Fruit fly (Drosophila melanogaster) whole organism, wandering third instar larva: ENCODE results near the gene NdufV3.
A peak's percentile ranks its signal among the peaks of the same experiment; 100 is the strongest.

ENCODE experiments used
- Abd-B ChIP-seq: fragments of >200 bp; optimal IDR thresholded peaks from 2 replicates; lab custom pipeline; 2017; ENCODE audit warnings: missing biosample characterization, missing genetic modification characterization
- CG32264 ChIP-seq: fragments of 200-800 bp; sonication (Bioruptor generic); optimal IDR thresholded peaks from 2 replicates; lab custom pipeline; 2016; ENCODE audit warnings: missing biosample characterization, missing genetic modification characterization
- CG9705 ChIP-seq: fragments of 200-800 bp; sonication (Bioruptor generic); optimal IDR thresholded peaks from 2 replicates; lab custom pipeline; 2018; ENCODE audit warnings: missing biosample characterization, mild to moderate bottlenecking, missing genetic modification characterization
- CrebA ChIP-seq: fragments of 200-800 bp; sonication (Bioruptor generic); optimal IDR thresholded peaks from 2 replicates; lab custom pipeline; 2016; ENCODE audit warnings: missing biosample characterization, mild to moderate bottlenecking, missing genetic modification characterization, borderline replicate concordance
- Dfd ChIP-seq: fragments of >200 bp; optimal IDR thresholded peaks from 2 replicates; lab custom pipeline; 2017; ENCODE audit warnings: missing biosample characterization, missing genetic modification characterization
- Dif ChIP-seq: fragments of 200-275, 200-300 bp; sonication (Bioruptor generic); optimal IDR thresholded peaks from 2 replicates; lab custom pipeline; 2018; ENCODE audit warnings: missing biosample characterization, missing genetic modification characterization; ENCODE audit not compliant: partially characterized antibody
- GATAd ChIP-seq: sonication (Bioruptor generic); optimal IDR thresholded peaks from 2 replicates; lab custom pipeline; 2016; ENCODE audit warnings: missing biosample characterization, missing genetic modification characterization
- HLH106 ChIP-seq: fragments of 200-800 bp; optimal IDR thresholded peaks from 3 replicates; lab custom pipeline; 2019; ENCODE audit warnings: missing biosample characterization, mild to moderate bottlenecking, missing genetic modification characterization, moderate library complexity
- Hnf4 ChIP-seq: fragments of 200-800 bp; sonication (Bioruptor generic); optimal IDR thresholded peaks from 2 replicates; lab custom pipeline; 2016; ENCODE audit warnings: missing biosample characterization, mild to moderate bottlenecking, missing genetic modification characterization
- Hr78 ChIP-seq: fragments of >200 bp; optimal IDR thresholded peaks from 2 replicates; lab custom pipeline; 2017; ENCODE audit warnings: missing biosample characterization, missing genetic modification characterization
- Hr83 ChIP-seq: fragments of 200-300 bp; sonication (Bioruptor generic); optimal IDR thresholded peaks from 2 replicates; lab custom pipeline; 2016; ENCODE audit warnings: missing biosample characterization, mild to moderate bottlenecking, missing genetic modification characterization, moderate library complexity; ENCODE audit not compliant: poor library complexity, severe bottlenecking
- Jra ChIP-seq: sonication (Bioruptor generic); optimal IDR thresholded peaks from 2 replicates; lab custom pipeline; 2016; ENCODE audit warnings: missing biosample characterization, missing genetic modification characterization
- Mio ChIP-seq: sonication (Bioruptor generic); optimal IDR thresholded peaks from 2 replicates; lab custom pipeline; 2016; ENCODE audit warnings: missing biosample characterization, missing genetic modification characterization
- Myc ChIP-seq: fragments of >200 bp; optimal IDR thresholded peaks from 2 replicates; lab custom pipeline; 2017
- N ChIP-seq: fragments of >200 bp; optimal IDR thresholded peaks from 2 replicates; lab custom pipeline; 2018; ENCODE audit warnings: missing biosample characterization, missing external identifiers, missing genetic modification characterization
- OdsH ChIP-seq: fragments of 200-800 bp; sonication (Bioruptor generic); optimal IDR thresholded peaks from 2 replicates; lab custom pipeline; 2016; ENCODE audit warnings: missing biosample characterization, mild to moderate bottlenecking, missing genetic modification characterization
- Rel ChIP-seq, 2 experiments: fragments of 200-800 bp; sonication (Bioruptor generic) in 1 of 2; optimal IDR thresholded peaks; 2 replicates in 1 of 2; 3 replicates in 1 of 2; lab custom pipeline; 2016 to 2019; ENCODE audit warnings: mild to moderate bottlenecking in 2 of 2, missing biosample characterization in 2 of 2, missing genetic modification characterization in 2 of 2, moderate library complexity in 1 of 2
- Sp1 ChIP-seq: fragments of 200-800 bp; sonication (Bioruptor generic); optimal IDR thresholded peaks from 3 replicates; lab custom pipeline; 2019; ENCODE audit warnings: missing biosample characterization, mild to moderate bottlenecking, missing genetic modification characterization, moderate library complexity
- Vsx2 ChIP-seq: fragments of 200-300, 225-300 bp; sonication (Bioruptor generic); optimal IDR thresholded peaks from 2 replicates; lab custom pipeline; 2018; ENCODE audit warnings: missing biosample characterization, missing genetic modification characterization; ENCODE audit not compliant: partially characterized antibody
- br ChIP-seq: fragments of 200-800 bp; sonication (Bioruptor generic); optimal IDR thresholded peaks from 2 replicates; lab custom pipeline; 2016; ENCODE audit warnings: missing biosample characterization, missing genetic modification characterization
- brk ChIP-seq: fragments of 200-800 bp; sonication (Bioruptor generic); optimal IDR thresholded peaks from 2 replicates; lab custom pipeline; 2016; ENCODE audit warnings: missing biosample characterization, mild to moderate bottlenecking, missing genetic modification characterization
- dl ChIP-seq, 2 experiments: fragments of 175-275, 200-275 bp in 1 of 2; fragments of 200-275 bp in 1 of 2; sonication (Bioruptor generic); optimal IDR thresholded peaks; lab custom pipeline; 2018; ENCODE audit warnings: mild to moderate bottlenecking in 2 of 2, missing biosample characterization in 2 of 2, missing genetic modification characterization in 2 of 2, moderate library complexity in 2 of 2; ENCODE audit not compliant: partially characterized antibody in 2 of 2, insufficient read depth in 1 of 2
- dmrt93B ChIP-seq: fragments of 200-800 bp; sonication (Bioruptor generic); optimal IDR thresholded peaks from 2 replicates; lab custom pipeline; 2018; ENCODE audit warnings: missing biosample characterization, mild to moderate bottlenecking, missing genetic modification characterization
- dsf ChIP-seq: sonication (Bioruptor generic); optimal IDR thresholded peaks from 2 replicates; lab custom pipeline; 2016; ENCODE audit warnings: missing biosample characterization, missing genetic modification characterization, borderline replicate concordance
- ey ChIP-seq: fragments of 200-800 bp; sonication (Bioruptor generic); optimal IDR thresholded peaks from 2 replicates; lab custom pipeline; 2016; ENCODE audit warnings: missing biosample characterization, missing genetic modification characterization
- foxo ChIP-seq, 2 experiments: fragments of 200-800 bp; sonication (Bioruptor generic); optimal IDR thresholded peaks; 2 replicates in 1 of 2; 3 replicates in 1 of 2; lab custom pipeline; 2016 to 2017; ENCODE audit warnings: missing biosample characterization in 2 of 2, missing genetic modification characterization in 2 of 2
- fru ChIP-seq: fragments of 200-800 bp; sonication (Bioruptor generic); optimal IDR thresholded peaks from 3 replicates; lab custom pipeline; 2016; ENCODE audit warnings: missing biosample characterization, mild to moderate bottlenecking, missing genetic modification characterization
- h ChIP-seq: fragments of 200-800 bp; sonication (Bioruptor generic); optimal IDR thresholded peaks from 3 replicates; lab custom pipeline; 2016; ENCODE audit warnings: missing biosample characterization, mild to moderate bottlenecking, missing genetic modification characterization
- jim ChIP-seq: fragments of 175-275, 200-325 bp; sonication (Bioruptor generic); optimal IDR thresholded peaks from 2 replicates; lab custom pipeline; 2016; ENCODE audit warnings: missing biosample characterization, mild to moderate bottlenecking, missing genetic modification characterization
- lola ChIP-seq: fragments of >200 bp; optimal IDR thresholded peaks from 2 replicates; lab custom pipeline; 2017; ENCODE audit warnings: missing biosample characterization, missing genetic modification characterization
- pan ChIP-seq: fragments of >200 bp; optimal IDR thresholded peaks from 2 replicates; lab custom pipeline; 2017
- psq ChIP-seq: fragments of 200-800 bp; sonication (Bioruptor generic); optimal IDR thresholded peaks from 3 replicates; lab custom pipeline; 2017; ENCODE audit warnings: missing biosample characterization, mild to moderate bottlenecking, missing genetic modification characterization, moderate library complexity
- rgr ChIP-seq: fragments of 200-800 bp; sonication (Bioruptor generic); optimal IDR thresholded peaks from 3 replicates; lab custom pipeline; 2016; ENCODE audit warnings: missing biosample characterization, mild to moderate bottlenecking, missing genetic modification characterization
- sage ChIP-seq: fragments of 200-800 bp; sonication (Bioruptor generic); optimal IDR thresholded peaks from 2 replicates; lab custom pipeline; 2016; ENCODE audit warnings: missing biosample characterization, mild to moderate bottlenecking, missing genetic modification characterization
- sv ChIP-seq: fragments of 200-800 bp; sonication (Bioruptor generic); optimal IDR thresholded peaks from 3 replicates; lab custom pipeline; 2016; ENCODE audit warnings: missing biosample characterization, missing genetic modification characterization
- tai ChIP-seq: sonication (Bioruptor generic); optimal IDR thresholded peaks from 2 replicates; lab custom pipeline; 2016; ENCODE audit warnings: missing biosample characterization, missing genetic modification characterization
- usp ChIP-seq: fragments of >200 bp; optimal IDR thresholded peaks from 2 replicates; lab custom pipeline; 2017; ENCODE audit warnings: missing biosample characterization, missing genetic modification characterization
- woc ChIP-seq: sonication (Bioruptor generic); optimal IDR thresholded peaks from 2 replicates; lab custom pipeline; 2016; ENCODE audit warnings: missing biosample characterization, mild to moderate bottlenecking, missing genetic modification characterization

Gene NdufV3

dm6 chrX:11326213-11326731, 23.5 kb upstream of the NdufV3 start:
- TF ChIP-seq tai (GFP tag; lab: Kevin White, UChicago) = no peak
- TF ChIP-seq Rel (GFP tag; optimal IDR thresholded peaks at IDR 0.05; lab: Kevin White, UChicago) = no peak
- peak; percentile 76 for TF ChIP-seq Rel (tag; optimal IDR thresholded peaks at IDR 0.05; lab: Kevin White, UChicago)
- TF ChIP-seq CG9705 (GFP tag; lab: Kevin White, UChicago) = peak; percentile 38
- TF ChIP-seq woc (GFP tag; lab: Kevin White, UChicago) = peak; percentile 48
- TF ChIP-seq Dfd (GFP tag; lab: Kevin White, UChicago) = no peak
- no peak for TF ChIP-seq pan (lab: Kevin White, UChicago)
- TF ChIP-seq h (GFP tag; lab: Kevin White, UChicago) = peak; percentile 72
- no peak for TF ChIP-seq sage (GFP tag; lab: Kevin White, UChicago)
- peak; percentile 70 for TF ChIP-seq br (GFP tag; lab: Kevin White, UChicago)
- no peak for TF ChIP-seq CrebA (GFP tag; lab: Kevin White, UChicago)
- TF ChIP-seq brk (GFP tag; lab: Kevin White, UChicago) = no peak
- no peak for TF ChIP-seq lola
- TF ChIP-seq Hr78 (GFP tag; lab: Kevin White, UChicago) = no peak
- TF ChIP-seq Hnf4 = no peak
- TF ChIP-seq Dif = no peak
- peak; percentile 51 for TF ChIP-seq OdsH
- TF ChIP-seq dmrt93B = no peak
- no peak for TF ChIP-seq Vsx2 (GFP tag; lab: Kevin White, UChicago)
- TF ChIP-seq Myc (lab: Kevin White, UChicago) = no peak
- no peak for TF ChIP-seq usp (GFP tag; lab: Kevin White, UChicago)
- TF ChIP-seq N (GFP tag; lab: Kevin White, UChicago) = no peak
- TF ChIP-seq Hr83 (GFP tag; lab: Kevin White, UChicago) = peak; percentile 54
- no peak for TF ChIP-seq GATAd (GFP tag; lab: Kevin White, UChicago)
- TF ChIP-seq HLH106 = peak; percentile 69
- peak; percentile 38 for TF ChIP-seq sv (GFP tag; lab: Kevin White, UChicago)
- TF ChIP-seq fru (GFP tag; lab: Kevin White, UChicago) = peak; percentile 73
- no peak for TF ChIP-seq jim (GFP tag; lab: Kevin White, UChicago)
- peak in 1 of 2 experiments; percentile 67 for TF ChIP-seq foxo (GFP tag; optimal IDR thresholded peaks at IDR 0.05; lab: Kevin White, UChicago)
- peak; percentile 70 for TF ChIP-seq rgr (GFP tag; lab: Kevin White, UChicago)
- TF ChIP-seq ey = peak; percentile 67
- peak; percentile 50 for TF ChIP-seq CG32264 (GFP tag; lab: Kevin White, UChicago)
- TF ChIP-seq psq = peak; percentile 71
- peak; percentile 56 for TF ChIP-seq Sp1
- no peak for TF ChIP-seq Jra
- TF ChIP-seq dsf (GFP tag; lab: Kevin White, UChicago) = no peak
- TF ChIP-seq Mio (GFP tag; lab: Kevin White, UChicago) = no peak
- no peak for TF ChIP-seq dl (GFP tag; optimal IDR thresholded peaks at IDR 0.05; lab: Kevin White, UChicago; ENCODE audit: insufficient read depth in 1 of 2, partially characterized antibody in 2 of 2)
- no peak for TF ChIP-seq Abd-B (GFP tag; lab: Kevin White, UChicago)

dm6 chrX:11338047-11338747, 11.6 kb upstream of the NdufV3 start:
- no peak for TF ChIP-seq brk (GFP tag; lab: Kevin White, UChicago)
- TF ChIP-seq Abd-B (GFP tag; lab: Kevin White, UChicago) = no peak
- TF ChIP-seq sv (GFP tag; lab: Kevin White, UChicago) = peak; percentile 56
- TF ChIP-seq sage (GFP tag; lab: Kevin White, UChicago) = no peak
- peak; percentile 53 for TF ChIP-seq HLH106
- no peak for TF ChIP-seq Hnf4
- no peak for TF ChIP-seq Hr78 (GFP tag; lab: Kevin White, UChicago)
- TF ChIP-seq CG32264 (GFP tag; lab: Kevin White, UChicago) = peak; percentile 41
- TF ChIP-seq Sp1 = peak; percentile 76
- TF ChIP-seq CG9705 (GFP tag; lab: Kevin White, UChicago) = peak; percentile 14
- no peak for TF ChIP-seq rgr (GFP tag; lab: Kevin White, UChicago)
- no peak for TF ChIP-seq Mio (GFP tag; lab: Kevin White, UChicago)
- TF ChIP-seq GATAd (GFP tag; lab: Kevin White, UChicago) = no peak
- TF ChIP-seq Myc (lab: Kevin White, UChicago) = no peak
- TF ChIP-seq N (GFP tag; lab: Kevin White, UChicago) = no peak
- peak; percentile 48 for TF ChIP-seq psq
- TF ChIP-seq foxo (GFP tag; optimal IDR thresholded peaks at IDR 0.05; lab: Kevin White, UChicago) = peak in 1 of 2 experiments; percentile 85
- no peak for TF ChIP-seq usp (GFP tag; lab: Kevin White, UChicago)
- peak; percentile 54 for TF ChIP-seq woc (GFP tag; lab: Kevin White, UChicago)
- peak; percentile 53 for TF ChIP-seq ey
- TF ChIP-seq dsf (GFP tag; lab: Kevin White, UChicago) = no peak
- peak; percentile 6 for TF ChIP-seq h (GFP tag; lab: Kevin White, UChicago)
- peak; percentile 63 for TF ChIP-seq OdsH
- TF ChIP-seq Jra = no peak
- TF ChIP-seq pan (lab: Kevin White, UChicago) = no peak
- no peak for TF ChIP-seq tai (GFP tag; lab: Kevin White, UChicago)
- TF ChIP-seq dmrt93B = no peak
- no peak for TF ChIP-seq dl (GFP tag; optimal IDR thresholded peaks at IDR 0.05; lab: Kevin White, UChicago; ENCODE audit: insufficient read depth in 1 of 2, partially characterized antibody in 2 of 2)
- TF ChIP-seq br (GFP tag; lab: Kevin White, UChicago) = peak; percentile 55
- TF ChIP-seq Rel (GFP tag; optimal IDR thresholded peaks at IDR 0.05; lab: Kevin White, UChicago) = no peak
- TF ChIP-seq Rel (tag; optimal IDR thresholded peaks at IDR 0.05; lab: Kevin White, UChicago) = no peak
- peak; percentile 85 for TF ChIP-seq fru (GFP tag; lab: Kevin White, UChicago)
- TF ChIP-seq Hr83 (GFP tag; lab: Kevin White, UChicago) = no peak
- TF ChIP-seq, all 38 proteins: peak for 13
